Fruit fly (Drosophila melanogaster): ENCODE results near the gene CG43673.

Gene CG43673

DNA sequence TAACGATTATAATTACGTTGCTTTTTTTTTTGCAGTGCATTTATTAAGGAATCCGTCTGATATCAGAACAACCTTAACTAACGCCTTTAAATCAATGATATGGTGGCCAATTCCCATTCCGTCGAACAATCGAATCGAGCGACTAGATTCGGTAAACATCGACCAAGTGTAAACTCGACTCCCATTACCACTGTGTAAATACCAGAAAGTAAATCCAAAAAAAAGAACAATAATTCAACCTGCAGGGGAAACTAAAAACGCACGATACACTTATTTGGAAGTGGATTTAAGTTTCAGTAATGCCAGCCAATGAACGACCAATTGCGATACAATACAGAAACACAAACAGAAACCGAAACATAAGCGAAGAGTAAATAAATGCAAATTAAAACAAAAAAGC lies 26.6 kb downstream of the CG43673 start (continued):
- TF ChIP-seq sd (tag; optimal IDR thresholded peaks at IDR 0.05) (peak; percentile 17), CG13296 (GFP tag; optimal IDR thresholded peaks at IDR 0.05) (peak; percentile 46), MTF-1 (GFP tag; optimal IDR thresholded peaks at IDR 0.05; ENCODE audit: borderline replicate concordance) (peak; percentile 6), dpn (GFP tag; optimal IDR thresholded peaks at IDR 0.05) (peak in 1 of 2 experiments; percentile 6), bab2 (GFP tag; optimal IDR thresholded peaks at IDR 0.05) (peak; percentile 10), CG10462 (GFP tag; optimal IDR thresholded peaks at IDR 0.05) (no peak), BtbVII (GFP tag; optimal IDR thresholded peaks at IDR 0.05) (peak; percentile 17), CG12659 (GFP tag; optimal IDR thresholded peaks at IDR 0.05) (peak; percentile 5), CG2120 (GFP tag; optimal IDR thresholded peaks at IDR 0.05) (peak; percentile 7), Ets65A (GFP tag) (peak; percentile 78), esg (GFP tag; conservative IDR thresholded peaks at IDR 0.05) (no peak), CG6765 (GFP tag; optimal IDR thresholded peaks at IDR 0.05) (peak; percentile 6), CG18619 (GFP tag; optimal IDR thresholded peaks at IDR 0.05) (no peak), HLH4C (GFP tag; IDR thresholded peaks at IDR 0.05; ENCODE audit: partially characterized antibody) (no peak)

DNA sequence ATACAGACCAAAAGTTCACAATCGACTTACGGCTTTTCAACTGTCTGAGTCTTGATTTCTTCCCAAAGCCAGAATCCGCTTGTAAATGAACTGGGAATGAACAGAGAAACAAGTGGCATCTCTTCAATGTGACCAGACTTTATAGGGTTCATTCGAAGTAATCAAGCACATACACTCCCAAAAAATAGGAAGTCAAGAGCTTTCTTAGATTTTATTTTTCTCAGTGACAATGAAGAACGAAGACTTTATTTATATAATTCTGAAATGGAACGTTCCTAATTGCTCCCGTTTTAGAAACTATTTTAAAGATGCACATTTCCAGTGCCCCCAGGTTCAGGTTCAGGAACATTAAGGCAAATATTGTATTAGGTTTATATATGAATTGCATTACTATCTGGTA lies 29.0 kb downstream of the CG43673 start:
- no peak for TF ChIP-seq CG18476 (GFP tag; optimal IDR thresholded peaks at IDR 0.05)
- TF ChIP-seq dm (GFP tag; optimal IDR thresholded peaks at IDR 0.05): no peak
- TF ChIP-seq CG1603 (tag; optimal IDR thresholded peaks at IDR 0.05): no peak
- no peak for TF ChIP-seq CG13894 (tag; optimal IDR thresholded peaks at IDR 0.05)
- TF ChIP-seq h (optimal IDR thresholded peaks at IDR 0.05): no peak
- peak; percentile 61 for TF ChIP-seq sens (GFP tag)
- TF ChIP-seq Six4 (GFP tag; optimal IDR thresholded peaks at IDR 0.05): no peak
- TF ChIP-seq gro (GFP tag; optimal IDR thresholded peaks at IDR 0.05): no peak
- TF ChIP-seq Lhr (GFP tag; optimal IDR thresholded peaks at IDR 0.05): peak; percentile 6
- TF ChIP-seq Ets65A (GFP tag): peak; percentile 52
- no peak for TF ChIP-seq her (GFP tag; optimal IDR thresholded peaks at IDR 0.05)
- TF ChIP-seq CG9609 (GFP tag; optimal IDR thresholded peaks at IDR 0.05): no peak
- TF ChIP-seq Hr78 (GFP tag; optimal IDR thresholded peaks at IDR 0.05): no peak
- TF ChIP-seq NFAT (GFP tag; IDR thresholded peaks at IDR 0.05): no peak
- TF ChIP-seq phol (tag; optimal IDR thresholded peaks at IDR 0.05): no peak
- TF ChIP-seq CG8290 (GFP tag; optimal IDR thresholded peaks at IDR 0.05): peak; percentile 25
- TF ChIP-seq CG8290 (tag; optimal IDR thresholded peaks at IDR 0.05): no peak
- peak; percentile 6 for TF ChIP-seq stwl (tag; optimal IDR thresholded peaks at IDR 0.05)

DNA sequence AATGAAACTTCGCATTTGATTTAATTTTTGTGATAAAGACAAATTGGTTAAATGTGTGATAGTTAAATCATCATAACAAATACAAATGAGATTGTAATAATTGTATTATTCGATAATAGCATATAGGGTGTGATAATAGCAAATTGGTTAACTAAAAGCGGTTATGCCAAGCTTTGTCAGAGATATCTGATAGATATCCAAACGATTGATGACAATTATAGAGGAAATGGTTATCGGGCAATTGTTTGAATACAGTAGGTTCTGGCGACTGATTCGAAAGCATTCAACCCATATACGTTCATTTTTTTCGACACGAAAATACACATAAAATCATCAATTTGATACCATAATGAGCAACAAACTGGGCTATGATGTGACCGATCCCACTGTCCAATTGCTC lies 30.3 kb downstream of the CG43673 start, which contains the start of gene CG8509:
Gene CG8509 (plus strand): TSS at position 301 of the 400 bp plus-strand sequence.
- no peak for TF ChIP-seq Dll (GFP tag; IDR thresholded peaks at IDR 0.05; ENCODE audit: partially characterized antibody)
- TF ChIP-seq sna (GFP tag; IDR thresholded peaks at IDR 0.05; ENCODE audit: partially characterized antibody): no peak
- TF ChIP-seq TFAM (GFP tag; optimal IDR thresholded peaks at IDR 0.05): no peak
- TF ChIP-seq CG12744 (GFP tag; optimal IDR thresholded peaks at IDR 0.05): no peak
- TF ChIP-seq D19A (tag; optimal IDR thresholded peaks at IDR 0.05): no peak
- TF ChIP-seq CG10654 (GFP tag; optimal IDR thresholded peaks at IDR 0.05): no peak
- no peak for TF ChIP-seq MBD-R2 (GFP tag; IDR thresholded peaks at IDR 0.05)
- TF ChIP-seq crp (GFP tag; optimal IDR thresholded peaks at IDR 0.05): no peak
